Worm (Caenorhabditis elegans): ENCODE data around the gene glr-7.

ce11 chrX:2382227-2382626, 37.5 kb downstream of the glr-7 start:
- TF ChIP-seq nhr-11 (tag; optimal IDR thresholded peaks at IDR 0.05) (no peak), ama-1 (optimal IDR thresholded peaks at IDR 0.05) (no peak), pha-4 (tag; optimal IDR thresholded peaks at IDR 0.05) (no peak), sox-4 (tag; optimal IDR thresholded peaks at IDR 0.05) (no peak), tbx-2 (tag; optimal IDR thresholded peaks at IDR 0.05) (no peak), lin-11 (tag; optimal IDR thresholded peaks at IDR 0.05) (no peak), ceh-45 (GFP tag; IDR thresholded peaks at IDR 0.05) (no peak), ceh-48 (tag; optimal IDR thresholded peaks at IDR 0.05) (no peak)
